Fruit fly (Drosophila melanogaster) whole organism, embryonic: Measurements from ENCODE around the gene Mco4.

Source experiments
- Awh ChIP-seq: fragments of 200-800 bp; sonication (Bioruptor generic); IDR thresholded peaks from 2 replicates; pipeline ENCODE4, ENCODE4 v1.3.6; 2022; ENCODE audit warnings: missing biosample characterization, missing genetic modification characterization
- Bgb ChIP-seq: fragments of 200-800 bp; sonication (Bioruptor generic); IDR thresholded peaks from 2 replicates; pipeline ENCODE4 v1.3.6; 2022; ENCODE audit warnings: missing biosample characterization, missing genetic modification characterization; ENCODE audit not compliant: partially characterized antibody
- Blimp-1 ChIP-seq: fragments of 200-800 bp; sonication (Bioruptor generic); optimal IDR thresholded peaks from 3 replicates; lab custom pipeline; 2018; ENCODE audit warnings: missing biosample characterization, missing genetic modification characterization, mild to moderate bottlenecking, moderate library complexity, missing genetic modification reagents
- C15 ChIP-seq: fragments of 200-800 bp; sonication (Bioruptor generic); IDR thresholded peaks from 3 replicates; pipeline ENCODE4 v1.3.6; 2022; ENCODE audit warnings: missing biosample characterization, missing genetic modification characterization
- CG10462 ChIP-seq: fragments of 200-800 bp; sonication (Bioruptor generic); optimal IDR thresholded peaks from 2 replicates; lab custom pipeline; 2016; ENCODE audit warnings: missing biosample characterization, missing genetic modification characterization
- CG11398 ChIP-seq: fragments of 200-800 bp; sonication (Bioruptor generic); optimal IDR thresholded peaks from 2 replicates; lab custom pipeline; 2016; ENCODE audit warnings: missing biosample characterization, missing genetic modification characterization
- CG11696 ChIP-seq: fragments of 200-800 bp; sonication (Bioruptor generic); IDR thresholded peaks from 2 replicates; pipeline ENCODE4 v1.3.6; 2022; ENCODE audit warnings: missing biosample characterization, missing genetic modification characterization
- CG13894 ChIP-seq: fragments of 200-800 bp; sonication (Bioruptor generic); optimal IDR thresholded peaks from 3 replicates; lab custom pipeline; 2018; ENCODE audit warnings: missing biosample characterization, mild to moderate bottlenecking, missing genetic modification characterization, moderate library complexity
- CG14860 ChIP-seq: fragments of 200-800 bp; sonication (Bioruptor generic); IDR thresholded peaks from 3 replicates; pipeline ENCODE4 v1.3.6; 2022; ENCODE audit warnings: missing biosample characterization, missing genetic modification characterization; ENCODE audit not compliant: partially characterized antibody
- CG15269 ChIP-seq: fragments of 200-800 bp; sonication (Bioruptor generic); optimal IDR thresholded peaks from 2 replicates; lab custom pipeline; 2018; ENCODE audit warnings: missing biosample characterization, mild to moderate bottlenecking, missing genetic modification characterization, moderate library complexity
- CG17186 ChIP-seq: fragments of 200-800 bp; sonication (Bioruptor generic); optimal IDR thresholded peaks from 3 replicates; lab custom pipeline; 2017; ENCODE audit warnings: missing biosample characterization, missing genetic modification reagents, missing genetic modification characterization
- CG18476 ChIP-seq: fragments of 200-800 bp; sonication (Bioruptor generic); optimal IDR thresholded peaks from 2 replicates; lab custom pipeline; 2016; ENCODE audit warnings: missing biosample characterization, mild to moderate bottlenecking, missing genetic modification characterization
- CG3838 ChIP-seq: fragments of 200-800 bp; sonication (Bioruptor generic); optimal IDR thresholded peaks from 3 replicates; lab custom pipeline; 2016; ENCODE audit warnings: missing biosample characterization, missing genetic modification characterization
- CG4360 ChIP-seq: fragments of 200-800 bp; sonication (Bioruptor generic); IDR thresholded peaks from 2 replicates; pipeline ENCODE4 v1.3.6; 2022; ENCODE audit warnings: missing biosample characterization, missing genetic modification characterization
- CG6813 ChIP-seq: fragments of 200-800 bp; sonication (Bioruptor generic); optimal IDR thresholded peaks from 2 replicates; lab custom pipeline; 2017; ENCODE audit warnings: missing biosample characterization, missing genetic modification characterization, mild to moderate bottlenecking, moderate library complexity, missing genetic modification reagents
- CG7839 ChIP-seq: fragments of 200-800 bp; sonication (Bioruptor generic); optimal IDR thresholded peaks from 3 replicates; lab custom pipeline; 2018; ENCODE audit warnings: missing biosample characterization, mild to moderate bottlenecking, missing genetic modification characterization, moderate library complexity
- CG8290 ChIP-seq, 3 experiments: fragments of 200-800 bp; sonication (Bioruptor generic); optimal IDR thresholded peaks; 2 replicates each; lab custom pipeline; 2016 to 2019; ENCODE audit warnings: missing biosample characterization in 3 of 3, missing genetic modification characterization in 3 of 3, mild to moderate bottlenecking in 2 of 3, moderate library complexity in 1 of 3
- D ChIP-seq, 2 experiments: fragments of 200-800 bp in 1 of 2; fragments of >200 bp in 1 of 2; sonication (Bioruptor generic) in 1 of 2; optimal IDR thresholded peaks; 2 replicates in 1 of 2; 3 replicates in 1 of 2; lab custom pipeline; 2017; ENCODE audit warnings: mild to moderate bottlenecking in 1 of 2, missing biosample characterization in 1 of 2, missing genetic modification characterization in 1 of 2, missing genetic modification reagents in 1 of 2
- D19A ChIP-seq: fragments of 200-800 bp; optimal IDR thresholded peaks from 3 replicates; lab custom pipeline; 2019; ENCODE audit warnings: missing biosample characterization, mild to moderate bottlenecking, missing genetic modification characterization, moderate library complexity
- Dad ChIP-seq: fragments of 200-800 bp; sonication (Bioruptor generic); optimal IDR thresholded peaks from 3 replicates; lab custom pipeline; 2016; ENCODE audit warnings: missing biosample characterization, missing genetic modification characterization
- Dbx ChIP-seq: fragments of 200-800 bp; sonication (Bioruptor generic); IDR thresholded peaks from 3 replicates; pipeline ENCODE4 v1.3.6; 2022; ENCODE audit warnings: missing biosample characterization, missing genetic modification characterization
- Dfd ChIP-seq, 2 experiments: fragments of >200 bp; optimal IDR thresholded peaks; 2 replicates each; lab custom pipeline; 2017; ENCODE audit warnings: missing biosample characterization in 2 of 2, missing genetic modification characterization in 2 of 2
- Dip2 ChIP-seq: fragments of 200-800 bp; sonication (Bioruptor generic); IDR thresholded peaks from 2 replicates; pipeline ENCODE4 v1.3.6; 2022; ENCODE audit warnings: missing biosample characterization, missing genetic modification characterization
- E2f1 ChIP-seq: fragments of 200-800 bp; sonication (Bioruptor generic); IDR thresholded peaks from 2 replicates; pipeline ENCODE4 v1.3.6; 2022; ENCODE audit warnings: missing biosample characterization, missing genetic modification characterization
- ERR ChIP-seq: fragments of 200-800 bp; sonication (Bioruptor generic); optimal IDR thresholded peaks from 2 replicates; lab custom pipeline; 2016; ENCODE audit warnings: missing biosample characterization, missing genetic modification characterization
- Nf-YB ChIP-seq: fragments of 200-800 bp; sonication (Bioruptor generic); optimal IDR thresholded peaks from 3 replicates; lab custom pipeline; 2019; ENCODE audit warnings: missing biosample characterization, mild to moderate bottlenecking, missing genetic modification characterization, moderate library complexity
- Sox102F ChIP-seq: fragments of 200-800 bp; sonication (Bioruptor generic); optimal IDR thresholded peaks from 2 replicates; lab custom pipeline; 2018; ENCODE audit warnings: missing biosample characterization, mild to moderate bottlenecking, missing genetic modification characterization, moderate library complexity
- Taf1 ChIP-seq: fragments of 200-800 bp; sonication (Bioruptor generic); IDR thresholded peaks from 2 replicates; pipeline ENCODE4 v1.3.6; 2022; ENCODE audit warnings: missing biosample characterization, missing genetic modification characterization
- Tbp ChIP-seq: fragments of >200 bp; optimal IDR thresholded peaks from 2 replicates; lab custom pipeline; 2018; ENCODE audit warnings: missing biosample characterization, missing genetic modification characterization
- ap ChIP-seq: fragments of 200-800 bp; sonication (Bioruptor generic); IDR thresholded peaks from 2 replicates; pipeline ENCODE4 v1.3.6; 2022; ENCODE audit warnings: missing biosample characterization, missing genetic modification characterization
- bab2 ChIP-seq: fragments of 200-800 bp; sonication (Bioruptor generic); optimal IDR thresholded peaks from 2 replicates; lab custom pipeline; 2016; ENCODE audit warnings: missing biosample characterization, missing genetic modification characterization
- dimm ChIP-seq: fragments of 200-800 bp; sonication (Bioruptor generic); IDR thresholded peaks from 2 replicates; pipeline ENCODE4 v1.3.6; 2022; ENCODE audit warnings: missing biosample characterization, missing genetic modification characterization
- fd64A ChIP-seq: fragments of 200-800 bp; sonication (Bioruptor generic); optimal IDR thresholded peaks from 3 replicates; lab custom pipeline; 2018; ENCODE audit warnings: missing biosample characterization, mild to moderate bottlenecking, missing genetic modification characterization
- insv ChIP-seq, 2 experiments: fragments of 200-800 bp; sonication (Bioruptor generic); optimal IDR thresholded peaks; 3 replicates each; lab custom pipeline; 2016 to 2018; ENCODE audit warnings: missing biosample characterization in 2 of 2, missing genetic modification characterization in 2 of 2
- nmo ChIP-seq: fragments of 200-800 bp; sonication (Bioruptor generic); optimal IDR thresholded peaks from 2 replicates; lab custom pipeline; 2018; ENCODE audit warnings: missing biosample characterization, mild to moderate bottlenecking, missing genetic modification characterization, moderate library complexity
- org-1 ChIP-seq: fragments of 200-800 bp; sonication (Bioruptor generic); optimal IDR thresholded peaks from 2 replicates; lab custom pipeline; 2017; ENCODE audit warnings: missing biosample characterization, missing genetic modification characterization
- pb ChIP-seq: fragments of 200-800 bp; sonication (Bioruptor generic); optimal IDR thresholded peaks from 3 replicates; lab custom pipeline; 2016; ENCODE audit warnings: missing biosample characterization, missing genetic modification characterization
- pnt ChIP-seq: fragments of 200-800 bp; sonication (Bioruptor generic); optimal IDR thresholded peaks from 3 replicates; lab custom pipeline; 2016; ENCODE audit warnings: missing biosample characterization, missing genetic modification characterization
- psq ChIP-seq: fragments of 200-800 bp; sonication (Bioruptor generic); optimal IDR thresholded peaks from 2 replicates; lab custom pipeline; 2017; ENCODE audit warnings: missing biosample characterization, missing genetic modification characterization
- pum ChIP-seq: fragments of 200-800 bp; sonication (Bioruptor generic); optimal IDR thresholded peaks from 2 replicates; lab custom pipeline; 2016; ENCODE audit warnings: missing biosample characterization, missing genetic modification characterization
- rib ChIP-seq: fragments of 200-800 bp; sonication (Bioruptor generic); IDR thresholded peaks from 2 replicates; pipeline ENCODE4 v1.3.6; 2022; ENCODE audit warnings: missing biosample characterization, missing genetic modification characterization
- shn ChIP-seq: fragments of 200-800 bp; sonication (Bioruptor generic); optimal IDR thresholded peaks from 3 replicates; lab custom pipeline; 2016; ENCODE audit warnings: missing biosample characterization, missing genetic modification characterization
- slp2 ChIP-seq: fragments of 200-800 bp; sonication (Bioruptor generic); optimal IDR thresholded peaks from 2 replicates; lab custom pipeline; 2016; ENCODE audit warnings: missing biosample characterization, missing genetic modification characterization
- stc ChIP-seq: fragments of 200-800 bp; sonication (Bioruptor generic); IDR thresholded peaks from 2 replicates; pipeline ENCODE4 v1.3.6; 2022; ENCODE audit warnings: missing biosample characterization, missing genetic modification characterization
- tll ChIP-seq, 2 experiments: fragments of 200-800 bp in 1 of 2; fragments of >200 bp in 1 of 2; sonication (Bioruptor generic) in 1 of 2; optimal IDR thresholded peaks; 2 replicates each; lab custom pipeline; 2017 to 2019; ENCODE audit warnings: missing biosample characterization in 2 of 2, missing genetic modification characterization in 2 of 2, mild to moderate bottlenecking in 1 of 2, moderate library complexity in 1 of 2
- tna ChIP-seq: fragments of 200-800 bp; sonication (Bioruptor generic); IDR thresholded peaks from 2 replicates; pipeline ENCODE4 v1.3.6; 2022; ENCODE audit warnings: missing biosample characterization, missing genetic modification characterization; ENCODE audit not compliant: partially characterized antibody
- ttk ChIP-seq: fragments of 200-800 bp; sonication (Bioruptor generic); IDR thresholded peaks from 2 replicates; pipeline ENCODE4 v2.1.2; 2022; ENCODE audit warnings: missing biosample characterization, missing genetic modification characterization
- wor ChIP-seq: fragments of 200-800 bp; sonication (Bioruptor generic); IDR thresholded peaks from 2 replicates; pipeline ENCODE4 v1.3.6; 2022; ENCODE audit warnings: missing biosample characterization, missing genetic modification characterization
- zen ChIP-seq: fragments of 200-800 bp; sonication (Bioruptor generic); optimal IDR thresholded peaks from 3 replicates; lab custom pipeline; 2018; ENCODE audit warnings: missing biosample characterization, mild to moderate bottlenecking, missing genetic modification characterization, moderate library complexity

The Mco4 gene

dm6 chrX:17856458-17857277, 739 bp upstream of the Mco4 start, which contains the start of gene Srx (continued):
- TF ChIP-seq shn (GFP tag; lab: Kevin White, UChicago) (peak; percentile 15), slp2 (GFP tag; lab: Kevin White, UChicago) (no peak), psq (GFP tag; lab: Kevin White, UChicago) (no peak), CG18476 (GFP tag; lab: Kevin White, UChicago) (no peak), C15 (GFP tag; lab: Robert Waterston, UW) (no peak), Sox102F (GFP tag; lab: Kevin White, UChicago) (no peak), Dad (GFP tag; lab: Kevin White, UChicago) (no peak), D (optimal IDR thresholded peaks at IDR 0.05; lab: Kevin White, UChicago) (no peak), D (GFP tag; optimal IDR thresholded peaks at IDR 0.05; lab: Kevin White, UChicago) (no peak), Blimp-1 (GFP tag; lab: Kevin White, UChicago) (peak; percentile 29), fd64A (GFP tag; lab: Kevin White, UChicago) (no peak), CG11398 (GFP tag; lab: Kevin White, UChicago) (no peak), CG6813 (GFP tag; lab: Kevin White, UChicago) (no peak), pum (GFP tag; lab: Kevin White, UChicago) (no peak), Dbx (GFP tag; lab: Robert Waterston, UW) (no peak), insv (GFP tag; optimal IDR thresholded peaks at IDR 0.05; lab: Kevin White, UChicago) (peak in 1 of 2 experiments; percentile 4), CG8290 (GFP tag; optimal IDR thresholded peaks at IDR 0.05; lab: Kevin White, UChicago) (no peak), CG8290 (tag; optimal IDR thresholded peaks at IDR 0.05; lab: Kevin White, UChicago) (peak in 1 of 2 experiments; percentile 15), zen (no peak), ttk (no peak), D19A (tag; lab: Kevin White, UChicago) (no peak), org-1 (GFP tag; lab: Kevin White, UChicago) (peak; percentile 24), nmo (GFP tag; lab: Kevin White, UChicago) (peak; percentile 14), Nf-YB (no peak), Awh (GFP tag; lab: Robert Waterston, UW) (no peak), CG17186 (GFP tag; lab: Kevin White, UChicago) (peak; percentile 1), Taf1 (GFP tag; lab: Robert Waterston, UW) (no peak), tna (GFP tag; lab: Robert Waterston, UW) (no peak), Tbp (no peak), tll (GFP tag; optimal IDR thresholded peaks at IDR 0.05; lab: Kevin White, UChicago) (no peak), wor (GFP tag; lab: Robert Waterston, UW) (no peak), E2f1 (GFP tag; lab: Robert Waterston, UW) (no peak), CG10462 (GFP tag; lab: Kevin White, UChicago) (no peak), CG15269 (peak; percentile 48), CG3838 (GFP tag; lab: Kevin White, UChicago) (no peak), ERR (GFP tag; lab: Kevin White, UChicago) (no peak), Dfd (GFP tag; optimal IDR thresholded peaks at IDR 0.05; lab: Kevin White, UChicago) (no peak), pb (GFP tag; lab: Kevin White, UChicago) (no peak), rib (GFP tag; lab: Robert Waterston, UW) (no peak), dimm (GFP tag; lab: Robert Waterston, UW) (no peak), CG14860 (GFP tag; lab: Robert Waterston, UW) (no peak), ap (GFP tag; lab: Robert Waterston, UW) (no peak), pnt (GFP tag; lab: Kevin White, UChicago) (no peak), stc (no peak), Bgb (GFP tag; lab: Robert Waterston, UW) (no peak), CG11696 (GFP tag; lab: Robert Waterston, UW) (no peak), CG13894 (no peak), CG4360 (GFP tag; lab: Robert Waterston, UW) (no peak), Dip2 (GFP tag; lab: Robert Waterston, UW) (no peak), CG7839 (tag; lab: Kevin White, UChicago) (peak; percentile 24), bab2 (peak; percentile 17)
